Worm (Caenorhabditis elegans) whole organism, L1 larva: ENCODE data around the gene F57A8.6.
A peak's percentile ranks its signal among the peaks of the same experiment; 100 is the strongest.

Experiments
- C16A3.4 ChIP-seq: fragments of 150-350 bp; optimal IDR thresholded peaks from 2 replicates; lab custom pipeline; 2014; ENCODE audit warnings: missing biosample characterization, missing genetic modification characterization
- F16B12.6 ChIP-seq: fragments of 150-350 bp; optimal IDR thresholded peaks from 2 replicates; lab custom pipeline; 2014; ENCODE audit warnings: missing biosample characterization, missing genetic modification characterization
- Y116A8C.19 ChIP-seq: sonication (generic microtip); optimal IDR thresholded peaks from 2 replicates; lab custom pipeline; 2016; ENCODE audit warnings: missing compliant biosample characterization, missing genetic modification characterization, borderline replicate concordance
- aha-1 ChIP-seq: fragments of 150-350 bp; optimal IDR thresholded peaks from 2 replicates; lab custom pipeline; 2014; ENCODE audit warnings: missing biosample characterization, missing genetic modification characterization
- aly-2 ChIP-seq: fragments of 150-350 bp; optimal IDR thresholded peaks from 2 replicates; lab custom pipeline; 2014; ENCODE audit warnings: missing biosample characterization, missing genetic modification characterization
- blmp-1 ChIP-seq: fragments of 150-350 bp; optimal IDR thresholded peaks from 2 replicates; lab custom pipeline; 2014; ENCODE audit warnings: missing biosample characterization, missing genetic modification characterization
- ceh-8 ChIP-seq: fragments of 200-800 bp; sonication (Bioruptor generic); optimal IDR thresholded peaks from 2 replicates; lab custom pipeline; 2018; ENCODE audit warnings: mild to moderate bottlenecking, missing genetic modification characterization, moderate library complexity, missing compliant biosample characterization
- ceh-88 ChIP-seq: fragments of 200-800 bp; sonication (Bioruptor generic); IDR thresholded peaks from 2 replicates; pipeline ENCODE4 v1.3.6; 2022; ENCODE audit warnings: missing genetic modification characterization, missing compliant biosample characterization
- ceh-90 ChIP-seq: sonication (generic microtip); optimal IDR thresholded peaks from 2 replicates; lab custom pipeline; 2016; ENCODE audit warnings: missing genetic modification characterization, missing compliant biosample characterization
- dpl-1 ChIP-seq, 3 experiments: fragments of 150-350 bp in 2 of 3; sonication (generic microtip) in 1 of 3; optimal IDR thresholded peaks; 2 replicates each; lab custom pipeline; 2014 to 2017; ENCODE audit warnings: missing biosample characterization in 3 of 3, missing genetic modification characterization in 3 of 3, missing genetic modification reagents in 3 of 3
- dsc-1 ChIP-seq: sonication (generic microtip); optimal IDR thresholded peaks from 2 replicates; lab custom pipeline; 2016; ENCODE audit warnings: mild to moderate bottlenecking, missing genetic modification characterization, missing compliant biosample characterization
- egl-27 ChIP-seq, 2 experiments: fragments of 150-350 bp in 1 of 2; sonication (generic microtip); optimal IDR thresholded peaks; 3 replicates each; lab custom pipeline; 2017 to 2018; ENCODE audit warnings: missing biosample characterization in 2 of 2, missing genetic modification characterization in 2 of 2, missing genetic modification reagents in 2 of 2
- elt-2 ChIP-seq: sonication (generic microtip); optimal IDR thresholded peaks from 2 replicates; lab custom pipeline; 2016; ENCODE audit warnings: missing genetic modification characterization, mild to moderate bottlenecking, inconsistent platforms, missing compliant biosample characterization, missing genetic modification reagents
- fkh-10 ChIP-seq: sonication (generic microtip); optimal IDR thresholded peaks from 2 replicates; lab custom pipeline; 2017; ENCODE audit warnings: missing biosample characterization, missing genetic modification reagents, missing genetic modification characterization
- hlh-4 ChIP-seq: sonication (generic microtip); optimal IDR thresholded peaks from 2 replicates; lab custom pipeline; 2016; ENCODE audit warnings: mild to moderate bottlenecking, missing genetic modification characterization, missing compliant biosample characterization
- isw-1 ChIP-seq: fragments of 200-800 bp; sonication (Bioruptor generic); IDR thresholded peaks from 2 replicates; pipeline ENCODE4 v1.3.6; 2022; ENCODE audit warnings: missing genetic modification characterization, missing compliant biosample characterization
- jun-1 ChIP-seq: fragments of 150-350 bp; optimal IDR thresholded peaks from 2 replicates; lab custom pipeline; 2014; ENCODE audit warnings: missing biosample characterization, missing genetic modification reagents, missing genetic modification characterization
- lin-13 ChIP-seq: fragments of 150-350 bp; optimal IDR thresholded peaks from 2 replicates; lab custom pipeline; 2014; ENCODE audit warnings: missing biosample characterization, missing genetic modification reagents, missing genetic modification characterization
- lin-14 ChIP-seq: fragments of 200-800 bp; sonication (Bioruptor generic); optimal IDR thresholded peaks from 2 replicates; lab custom pipeline; 2018; ENCODE audit warnings: mild to moderate bottlenecking, missing genetic modification characterization, moderate library complexity, missing compliant biosample characterization
- lin-15B ChIP-seq: fragments of 150-350 bp; sonication (generic microtip); optimal IDR thresholded peaks from 3 replicates; lab custom pipeline; 2014; ENCODE audit warnings: missing biosample characterization, missing genetic modification characterization
- lin-35 ChIP-seq, 2 experiments: fragments of 150-350 bp; optimal IDR thresholded peaks; 2 replicates each; lab custom pipeline; 2014; ENCODE audit warnings: missing biosample characterization in 2 of 2, missing genetic modification characterization in 2 of 2, missing genetic modification reagents in 2 of 2
- lin-39 ChIP-seq: fragments of 150-350 bp; optimal IDR thresholded peaks from 2 replicates; lab custom pipeline; 2014; ENCODE audit warnings: missing biosample characterization, missing genetic modification reagents, missing genetic modification characterization
- lir-3 ChIP-seq: sonication (generic microtip); optimal IDR thresholded peaks from 2 replicates; lab custom pipeline; 2016; ENCODE audit warnings: mild to moderate bottlenecking, missing genetic modification characterization, moderate library complexity, missing compliant biosample characterization; ENCODE audit not compliant: poor library complexity
- lsy-2 ChIP-seq, 2 experiments: fragments of 150-350 bp; optimal IDR thresholded peaks; 2 replicates each; lab custom pipeline; 2014; ENCODE audit warnings: missing biosample characterization in 2 of 2, missing genetic modification characterization in 2 of 2
- mdl-1 ChIP-seq, 2 experiments: fragments of 150-350 bp; optimal IDR thresholded peaks; 2 replicates each; lab custom pipeline; 2014 to 2017; ENCODE audit warnings: missing biosample characterization in 2 of 2, missing genetic modification characterization in 2 of 2, inconsistent platforms in 1 of 2
- mef-2 ChIP-seq: fragments of 150-350 bp; optimal IDR thresholded peaks from 2 replicates; lab custom pipeline; 2014; ENCODE audit warnings: missing biosample characterization, missing genetic modification characterization
- mep-1 ChIP-seq: fragments of 150-350 bp; optimal IDR thresholded peaks from 2 replicates; lab custom pipeline; 2014; ENCODE audit warnings: missing biosample characterization, missing genetic modification characterization
- nhr-12 ChIP-seq: sonication (generic microtip); optimal IDR thresholded peaks from 2 replicates; lab custom pipeline; 2017; ENCODE audit warnings: missing biosample characterization, missing genetic modification characterization
- nhr-20 ChIP-seq: sonication (generic microtip); optimal IDR thresholded peaks from 2 replicates; lab custom pipeline; 2016; ENCODE audit warnings: mild to moderate bottlenecking, missing genetic modification characterization, missing compliant biosample characterization
- nhr-47 ChIP-seq: sonication (generic microtip); optimal IDR thresholded peaks from 2 replicates; lab custom pipeline; 2016; ENCODE audit warnings: mild to moderate bottlenecking, missing genetic modification characterization, moderate library complexity, missing compliant biosample characterization
- nhr-71 ChIP-seq: sonication (generic microtip); optimal IDR thresholded peaks from 2 replicates; lab custom pipeline; 2016; ENCODE audit warnings: mild to moderate bottlenecking, missing genetic modification characterization, moderate library complexity, missing compliant biosample characterization
- nhr-76 ChIP-seq: sonication (generic microtip); optimal IDR thresholded peaks from 2 replicates; lab custom pipeline; 2017; ENCODE audit warnings: missing biosample characterization, missing genetic modification characterization
- nhr-84 ChIP-seq: sonication (generic microtip); optimal IDR thresholded peaks from 2 replicates; lab custom pipeline; 2017; ENCODE audit warnings: missing biosample characterization, missing genetic modification characterization
- nhr-90 ChIP-seq: sonication (generic microtip); optimal IDR thresholded peaks from 2 replicates; lab custom pipeline; 2016; ENCODE audit warnings: mild to moderate bottlenecking, missing genetic modification characterization, missing compliant biosample characterization; ENCODE audit not compliant: poor library complexity
- pax-3 ChIP-seq: fragments of 200-800 bp; sonication (Bioruptor generic); optimal IDR thresholded peaks from 2 replicates; lab custom pipeline; 2018; ENCODE audit warnings: mild to moderate bottlenecking, missing genetic modification characterization, moderate library complexity, missing compliant biosample characterization
- skn-1 ChIP-seq: fragments of 150-350 bp; optimal IDR thresholded peaks from 2 replicates; lab custom pipeline; 2014; ENCODE audit warnings: missing biosample characterization, missing genetic modification characterization
- snpc-4 ChIP-seq: fragments of 150-350 bp; optimal IDR thresholded peaks from 2 replicates; lab custom pipeline; 2014; ENCODE audit warnings: missing biosample characterization, missing genetic modification characterization
- sptf-1 ChIP-seq: fragments of 150-350 bp; optimal IDR thresholded peaks from 2 replicates; lab custom pipeline; 2014; ENCODE audit warnings: missing biosample characterization, missing genetic modification characterization
- sup-37 ChIP-seq: fragments of 200-800 bp; sonication (Bioruptor generic); optimal IDR thresholded peaks from 2 replicates; lab custom pipeline; 2018; ENCODE audit warnings: mild to moderate bottlenecking, missing genetic modification characterization, missing compliant biosample characterization
- swsn-7 ChIP-seq: sonication (generic microtip); optimal IDR thresholded peaks from 2 replicates; lab custom pipeline; 2016; ENCODE audit warnings: missing genetic modification characterization, missing compliant biosample characterization
- tlp-1 ChIP-seq: fragments of 150-350 bp; optimal IDR thresholded peaks from 2 replicates; lab custom pipeline; 2014; ENCODE audit warnings: missing biosample characterization, missing genetic modification characterization
- unc-130 ChIP-seq: fragments of 150-350 bp; optimal IDR thresholded peaks from 2 replicates; lab custom pipeline; 2017; ENCODE audit warnings: missing biosample characterization, missing genetic modification characterization, inconsistent platforms
- unc-62 ChIP-seq: fragments of 150-350 bp; optimal IDR thresholded peaks from 2 replicates; lab custom pipeline; 2014; ENCODE audit warnings: missing biosample characterization, missing genetic modification reagents, missing genetic modification characterization
- unc-86 ChIP-seq: sonication (generic microtip); optimal IDR thresholded peaks from 2 replicates; lab custom pipeline; 2016; ENCODE audit warnings: missing genetic modification characterization, missing compliant biosample characterization
- unc-98 ChIP-seq: fragments of 200-800 bp; sonication (Bioruptor generic); IDR thresholded peaks from 2 replicates; pipeline ENCODE4 v1.3.6; 2022; ENCODE audit warnings: missing genetic modification characterization, missing compliant biosample characterization
- xbp-1 ChIP-seq: sonication (generic microtip); optimal IDR thresholded peaks from 2 replicates; lab custom pipeline; 2016; ENCODE audit warnings: missing genetic modification characterization, missing compliant biosample characterization
- zag-1 ChIP-seq: fragments of 150-350 bp; optimal IDR thresholded peaks from 2 replicates; lab custom pipeline; 2014; ENCODE audit warnings: missing biosample characterization, missing genetic modification characterization
- zip-4 ChIP-seq: fragments of 200-800 bp; sonication (Bioruptor generic); optimal IDR thresholded peaks from 2 replicates; lab custom pipeline; 2018; ENCODE audit warnings: mild to moderate bottlenecking, missing genetic modification characterization, moderate library complexity, missing compliant biosample characterization
- ztf-11 ChIP-seq, 2 experiments: sonication (generic microtip); optimal IDR thresholded peaks; 2 replicates each; lab custom pipeline; 2016 to 2017; ENCODE audit warnings: missing genetic modification characterization in 2 of 2, missing biosample characterization in 1 of 2, missing compliant biosample characterization in 1 of 2
- ztf-4 ChIP-seq: fragments of 150-350 bp; optimal IDR thresholded peaks from 2 replicates; lab custom pipeline; 2014; ENCODE audit warnings: missing biosample characterization, missing genetic modification characterization

F57A8.6 gene

ce11 chrV:10035586-10035985, 38.1 kb downstream of the F57A8.6 start (continued):
- peak; percentile 52 for TF ChIP-seq lin-14 (GFP tag; lab: Kevin White, UChicago)
- no peak for TF ChIP-seq pax-3

ce11 chrV:10031384-10032171, 42.1 kb downstream of the F57A8.6 start:
- TF ChIP-seq dsc-1 (tag; lab: Kevin White, UChicago) (peak; percentile 21), nhr-71 (peak; percentile 67), ceh-90 (tag; lab: Kevin White, UChicago) (peak; percentile 60), C16A3.4 (tag; lab: Kevin White, UChicago) (peak; percentile 36), lin-13 (GFP tag; lab: Kevin White, UChicago) (peak; percentile 59), lin-14 (GFP tag; lab: Kevin White, UChicago) (peak; percentile 36), jun-1 (tag; lab: Kevin White, UChicago) (peak; percentile 51), ztf-4 (tag; lab: Kevin White, UChicago) (no peak), nhr-47 (tag; lab: Kevin White, UChicago) (peak; percentile 58), lin-15B (tag; lab: Kevin White, UChicago) (no peak), fkh-10 (no peak), sup-37 (GFP tag; lab: Kevin White, UChicago) (no peak), dpl-1 (GFP tag; optimal IDR thresholded peaks at IDR 0.05; lab: Kevin White, UChicago) (peak; percentile 91 to 95 (median 93)), aly-2 (tag; lab: Kevin White, UChicago) (no peak), Y116A8C.19 (tag; lab: Kevin White, UChicago) (no peak), hlh-4 (tag; lab: Kevin White, UChicago) (no peak), lir-3 (tag; lab: Kevin White, UChicago) (peak; percentile 33), unc-98 (GFP tag; lab: Robert Waterston, UW) (no peak), mef-2 (tag; lab: Kevin White, UChicago) (no peak), skn-1 (tag; lab: Kevin White, UChicago) (peak; percentile 13), nhr-12 (tag; lab: Kevin White, UChicago) (no peak), ztf-11 (tag; optimal IDR thresholded peaks at IDR 0.05; lab: Kevin White, UChicago) (no peak), zag-1 (tag; lab: Kevin White, UChicago) (no peak), egl-27 (tag; optimal IDR thresholded peaks at IDR 0.05; lab: Kevin White, UChicago) (no peak), elt-2 (peak; percentile 40), lin-35 (GFP tag; optimal IDR thresholded peaks at IDR 0.05; lab: Kevin White, UChicago) (peak; percentile 94 to 96), sptf-1 (tag; lab: Kevin White, UChicago) (no peak), mep-1 (peak; percentile 60), lin-39 (tag; lab: Kevin White, UChicago) (peak; percentile 5), unc-62 (no peak), isw-1 (GFP tag; lab: Robert Waterston, UW) (peak; percentile 30; the same call in 1 of the 2 replicates), tlp-1 (tag; lab: Kevin White, UChicago) (no peak), zip-4 (GFP tag; lab: Kevin White, UChicago) (no peak), nhr-90 (tag; lab: Kevin White, UChicago) (peak; percentile 58), mdl-1 (tag; optimal IDR thresholded peaks at IDR 0.05; lab: Kevin White, UChicago) (no peak), blmp-1 (peak; percentile 29), nhr-84 (no peak), aha-1 (tag; lab: Kevin White, UChicago) (no peak), nhr-76 (tag; lab: Kevin White, UChicago) (no peak), snpc-4 (tag; lab: Kevin White, UChicago) (no peak), nhr-20 (peak; percentile 55), lsy-2 (tag; optimal IDR thresholded peaks at IDR 0.05; lab: Kevin White, UChicago) (peak; percentile 23 to 71), unc-86 (tag; lab: Kevin White, UChicago) (no peak), swsn-7 (tag; lab: Kevin White, UChicago) (peak; percentile 25), ceh-88 (GFP tag; lab: Robert Waterston, UW) (no peak), F16B12.6 (tag; lab: Kevin White, UChicago) (peak; percentile 92), unc-130 (tag; lab: Kevin White, UChicago) (no peak), ceh-8 (no peak), xbp-1 (tag; lab: Kevin White, UChicago) (peak; percentile 43)
